Worm (Caenorhabditis elegans) whole organism, young adult: ENCODE measurements around the gene ZK1290.10.

ENCODE experiments used
- B0019.2 ChIP-seq: fragments of 200-800 bp; sonication (Bioruptor generic); conservative IDR thresholded peaks from 2 replicates; pipeline ENCODE4 v1.3.6; 2022; ENCODE audit warnings: missing genetic modification reagents, missing genetic modification characterization, missing compliant biosample characterization
- C06A6.2 ChIP-seq: fragments of 200-800 bp; sonication (Bioruptor generic); conservative IDR thresholded peaks from 2 replicates; pipeline ENCODE4 v1.3.6; 2022; ENCODE audit warnings: missing genetic modification characterization, missing compliant biosample characterization
- C17E4.6 ChIP-seq: fragments of 200-800 bp; sonication (Bioruptor generic); IDR thresholded peaks from 2 replicates; pipeline ENCODE4 v1.3.6; 2022; ENCODE audit warnings: missing genetic modification reagents, missing genetic modification characterization, missing compliant biosample characterization
- F23B12.7 ChIP-seq: sonication (generic microtip); optimal IDR thresholded peaks from 2 replicates; lab custom pipeline; 2017; ENCODE audit warnings: missing genetic modification characterization, mild to moderate bottlenecking, missing compliant biosample characterization, antibody characterized with exemption, moderate library complexity; ENCODE audit not compliant: insufficient read depth
- F39B2.1 ChIP-seq: fragments of 200-800 bp; sonication (Bioruptor generic); IDR thresholded peaks from 2 replicates; pipeline ENCODE4 v1.3.6; 2022; ENCODE audit warnings: missing genetic modification reagents, missing genetic modification characterization, missing compliant biosample characterization
- F57C9.4 ChIP-seq: sonication (generic microtip); optimal IDR thresholded peaks from 2 replicates; lab custom pipeline; 2017; ENCODE audit warnings: mild to moderate bottlenecking, missing genetic modification characterization, missing compliant biosample characterization
- K11D2.4 ChIP-seq: fragments of 200-800 bp; sonication (Bioruptor generic); IDR thresholded peaks from 2 replicates; pipeline ENCODE4 v1.3.6; 2022; ENCODE audit warnings: missing genetic modification reagents, missing genetic modification characterization, missing compliant biosample characterization
- K12H6.12 ChIP-seq: fragments of 200-800 bp; sonication (Bioruptor generic); optimal IDR thresholded peaks from 2 replicates; lab custom pipeline; 2018; ENCODE audit warnings: mild to moderate bottlenecking, missing genetic modification characterization, missing compliant biosample characterization
- Y95B8A.8 ChIP-seq: fragments of 200-800 bp; sonication (Bioruptor generic); IDR thresholded peaks from 2 replicates; pipeline ENCODE4 v1.3.6; 2022; ENCODE audit warnings: missing genetic modification reagents, missing genetic modification characterization, missing compliant biosample characterization
- ama-1 ChIP-seq, 3 experiments: fragments of 150-350 bp in 1 of 3; sonication (generic microtip) in 2 of 3; optimal IDR thresholded peaks; 2 replicates each; lab custom pipeline; 2014 to 2018; ENCODE audit warnings: missing biosample characterization in 2 of 3, missing genetic modification characterization in 2 of 3, missing genetic modification reagents in 2 of 3
- aptf-3 ChIP-seq: fragments of 200-800 bp; sonication (Bioruptor generic); IDR thresholded peaks from 2 replicates; pipeline ENCODE4 v1.3.6; 2022; ENCODE audit warnings: missing genetic modification characterization, missing compliant biosample characterization
- attf-3 ChIP-seq: fragments of 200-800 bp; sonication (Bioruptor generic); conservative IDR thresholded peaks from 2 replicates; pipeline ENCODE4 v1.3.6; 2022; ENCODE audit warnings: missing genetic modification reagents, missing genetic modification characterization, missing compliant biosample characterization
- attf-6 ChIP-seq: fragments of 200-800 bp; sonication (Bioruptor generic); IDR thresholded peaks from 2 replicates; pipeline ENCODE4 v1.3.6; 2022; ENCODE audit warnings: missing genetic modification reagents, missing genetic modification characterization, missing compliant biosample characterization
- bed-1 ChIP-seq: fragments of 200-800 bp; sonication (Bioruptor generic); IDR thresholded peaks from 2 replicates; pipeline ENCODE4 v1.3.6; 2022; ENCODE audit warnings: missing genetic modification reagents, missing genetic modification characterization, missing compliant biosample characterization
- bed-2 ChIP-seq: fragments of 200-800 bp; sonication (Bioruptor generic); IDR thresholded peaks from 2 replicates; pipeline ENCODE4 v1.3.6; 2022; ENCODE audit warnings: missing genetic modification reagents, missing genetic modification characterization, missing compliant biosample characterization
- cebp-1 ChIP-seq, 2 experiments: fragments of 200-800 bp in 1 of 2; sonication (Bioruptor generic) in 1 of 2; sonication (generic microtip) in 1 of 2; IDR thresholded peaks in 1 of 2; optimal IDR thresholded peaks in 1 of 2; 2 replicates each; pipeline versions ENCODE4 v1.3.6 to Lab custom; 2017 to 2022; ENCODE audit warnings: missing compliant biosample characterization in 2 of 2, missing genetic modification characterization in 2 of 2, mild to moderate bottlenecking in 1 of 2, missing genetic modification reagents in 1 of 2, moderate library complexity in 1 of 2
- cebp-2 ChIP-seq: fragments of 200-800 bp; sonication (Bioruptor generic); IDR thresholded peaks from 2 replicates; pipeline ENCODE4 v1.3.6; 2022; ENCODE audit warnings: missing genetic modification characterization, missing compliant biosample characterization
- ceh-58 ChIP-seq: fragments of 200-800 bp; sonication (Bioruptor generic); IDR thresholded peaks from 2 replicates; pipeline ENCODE4 v1.3.6; 2022; ENCODE audit warnings: missing genetic modification characterization, missing compliant biosample characterization
- efl-1 ChIP-seq: fragments of 150-350 bp; optimal IDR thresholded peaks from 2 replicates; lab custom pipeline; 2014; ENCODE audit warnings: missing biosample characterization, missing genetic modification reagents, missing genetic modification characterization
- egl-18 ChIP-seq: fragments of 200-800 bp; sonication (Bioruptor generic); IDR thresholded peaks from 2 replicates; pipeline ENCODE4 v1.3.6; 2022; ENCODE audit warnings: missing genetic modification reagents, missing genetic modification characterization, missing compliant biosample characterization
- egrh-3 ChIP-seq: fragments of 200-800 bp; sonication (Bioruptor generic); IDR thresholded peaks from 2 replicates; pipeline ENCODE4 v1.3.6; 2022; ENCODE audit warnings: missing genetic modification reagents, missing genetic modification characterization, missing compliant biosample characterization
- fkh-3 ChIP-seq: sonication (generic microtip); optimal IDR thresholded peaks from 2 replicates; lab custom pipeline; 2016; ENCODE audit warnings: mild to moderate bottlenecking, missing genetic modification characterization, missing compliant biosample characterization
- gei-17 ChIP-seq: fragments of 200-800 bp; sonication (Bioruptor generic); optimal IDR thresholded peaks from 2 replicates; lab custom pipeline; 2018; ENCODE audit warnings: mild to moderate bottlenecking, missing genetic modification characterization, missing compliant biosample characterization
- hlh-26 ChIP-seq: fragments of 200-800 bp; sonication (Bioruptor generic); conservative IDR thresholded peaks from 2 replicates; pipeline ENCODE4 v1.3.6; 2022; ENCODE audit warnings: missing genetic modification reagents, missing genetic modification characterization, missing compliant biosample characterization
- hsf-1 ChIP-seq: fragments of 200-800 bp; sonication (Bioruptor generic); IDR thresholded peaks from 2 replicates; pipeline ENCODE4 v1.3.6; 2022; ENCODE audit warnings: missing genetic modification reagents, missing genetic modification characterization, missing compliant biosample characterization
- let-526 ChIP-seq: fragments of 200-800 bp; sonication (Bioruptor generic); IDR thresholded peaks from 2 replicates; pipeline ENCODE4 v1.3.6; 2022; ENCODE audit warnings: missing genetic modification reagents, missing genetic modification characterization, missing compliant biosample characterization
- let-607 ChIP-seq, 2 experiments: fragments of 200-800 bp in 1 of 2; sonication (Bioruptor generic) in 1 of 2; sonication (generic microtip) in 1 of 2; optimal IDR thresholded peaks; 2 replicates each; lab custom pipeline; 2016 to 2018; ENCODE audit warnings: mild to moderate bottlenecking in 2 of 2, missing compliant biosample characterization in 2 of 2, missing genetic modification characterization in 2 of 2, moderate library complexity in 2 of 2, missing genotype in 1 of 2
- madf-3 ChIP-seq: fragments of 200-800 bp; sonication (Bioruptor generic); IDR thresholded peaks from 2 replicates; pipeline ENCODE4 v1.3.6; 2022; ENCODE audit warnings: missing genetic modification reagents, missing genetic modification characterization, missing compliant biosample characterization
- nfya-2 ChIP-seq: fragments of 200-800 bp; sonication (Bioruptor generic); IDR thresholded peaks from 2 replicates; pipeline ENCODE4 v1.3.6; 2022; ENCODE audit warnings: missing genetic modification reagents, missing genetic modification characterization, missing compliant biosample characterization
- nfyb-1 ChIP-seq: fragments of 200-800 bp; sonication (Bioruptor generic); IDR thresholded peaks from 2 replicates; pipeline ENCODE4 v1.3.6; 2022; ENCODE audit warnings: missing genetic modification reagents, missing genetic modification characterization, missing compliant biosample characterization
- nhr-27 ChIP-seq: fragments of 200-800 bp; sonication (Bioruptor generic); optimal IDR thresholded peaks from 2 replicates; lab custom pipeline; 2018; ENCODE audit warnings: mild to moderate bottlenecking, missing genetic modification characterization, moderate library complexity, missing compliant biosample characterization
- rec-8 ChIP-seq, 2 experiments: sonication (generic microtip); optimal IDR thresholded peaks; 2 replicates each; lab custom pipeline; 2016; ENCODE audit warnings: mild to moderate bottlenecking in 2 of 2, missing genetic modification characterization in 2 of 2, missing genetic modification reagents in 2 of 2, missing genotype in 2 of 2, missing biosample characterization in 1 of 2, missing compliant biosample characterization in 1 of 2, moderate library complexity in 1 of 2
- snpc-1.3 ChIP-seq: sonication (generic microtip); optimal IDR thresholded peaks from 2 replicates; lab custom pipeline; 2017; ENCODE audit warnings: missing genetic modification characterization, mild to moderate bottlenecking, missing compliant biosample characterization, antibody characterized with exemption, moderate library complexity, missing genotype, missing genetic modification reagents; ENCODE audit not compliant: insufficient read depth
- snpc-3.4 ChIP-seq: sonication (generic microtip); optimal IDR thresholded peaks from 2 replicates; lab custom pipeline; 2017; ENCODE audit warnings: missing genetic modification characterization, mild to moderate bottlenecking, missing compliant biosample characterization, antibody characterized with exemption, moderate library complexity, missing genotype, missing genetic modification reagents
- tbp1 ChIP-seq: fragments of 200-800 bp; sonication (Bioruptor generic); optimal IDR thresholded peaks from 2 replicates; lab custom pipeline; 2018; ENCODE audit warnings: mild to moderate bottlenecking, missing genetic modification characterization, missing compliant biosample characterization
- tbx-9 ChIP-seq: sonication (generic microtip); optimal IDR thresholded peaks from 2 replicates; lab custom pipeline; 2016; ENCODE audit warnings: borderline replicate concordance, missing genetic modification characterization, inconsistent platforms, missing compliant biosample characterization
- tlf-1 ChIP-seq: fragments of 200-800 bp; sonication (Bioruptor generic); optimal IDR thresholded peaks from 2 replicates; lab custom pipeline; 2018; ENCODE audit warnings: mild to moderate bottlenecking, missing genetic modification characterization, missing compliant biosample characterization
- zfh-2 ChIP-seq: fragments of 200-800 bp; sonication (Bioruptor generic); conservative IDR thresholded peaks from 2 replicates; pipeline ENCODE4 v1.3.6; 2022; ENCODE audit warnings: missing genetic modification reagents, missing genetic modification characterization, missing compliant biosample characterization
- ztf-22 ChIP-seq: fragments of 200-800 bp; sonication (Bioruptor generic); optimal IDR thresholded peaks from 2 replicates; lab custom pipeline; 2018; ENCODE audit warnings: mild to moderate bottlenecking, missing genetic modification characterization, moderate library complexity, missing compliant biosample characterization
- ztf-28 ChIP-seq: fragments of 200-800 bp; sonication (Bioruptor generic); IDR thresholded peaks from 2 replicates; pipeline ENCODE4 v1.3.6; 2022; ENCODE audit warnings: missing genetic modification reagents, missing genetic modification characterization, missing compliant biosample characterization
- ztf-6 ChIP-seq: fragments of 200-800 bp; sonication (Bioruptor generic); IDR thresholded peaks from 2 replicates; pipeline ENCODE4 v1.3.6; 2022; ENCODE audit warnings: missing genetic modification reagents, missing genetic modification characterization, missing compliant biosample characterization

The ZK1290.10 gene

ce11 chrII:7562616-7563015, 8.9 kb upstream of the ZK1290.10 start:
- TF ChIP-seq tbp1 (GFP tag; lab: Kevin White, UChicago) = no peak
- no peak for TF ChIP-seq zfh-2

- TF ChIP-seq ztf-6 (GFP tag; lab: Robert Waterston, UW) (no peak), C17E4.6 (no peak), madf-3 (GFP tag; lab: Robert Waterston, UW) (no peak), K12H6.12 (tag; lab: Kevin White, UChicago) (no peak), let-607 (tag; optimal IDR thresholded peaks at IDR 0.05; lab: Kevin White, UChicago) (no peak), C06A6.2 (GFP tag; lab: Robert Waterston, UW) (no peak), K11D2.4 (GFP tag; lab: Robert Waterston, UW) (no peak), bed-2 (GFP tag; lab: Robert Waterston, UW) (no peak), cebp-2 (GFP tag; lab: Robert Waterston, UW) (no peak), ztf-22 (no peak), nfya-2 (GFP tag; lab: Robert Waterston, UW) (no peak), tlf-1 (GFP tag; lab: Kevin White, UChicago) (no peak), attf-6 (no peak), F23B12.7 (tag; lab: Kevin White, UChicago) (no peak), B0019.2 (no peak), nfyb-1 (GFP tag; lab: Robert Waterston, UW) (no peak), rec-8 (tag; optimal IDR thresholded peaks at IDR 0.05; lab: Kevin White, UChicago) (no peak)
Observed at ce11 chrII:7561494-7561893, 7.8 kb upstream of the ZK1290.10 start, which contains the start of the genes ZK1290.11 and ZK1290.1. Gene ZK1290.11 (minus strand): TSS chrII:7561594. Gene ZK1290.1 (plus strand): TSS chrII:7561764.

- TF ChIP-seq snpc-3.4 (tag; lab: Kevin White, UChicago) = no peak
- TF ChIP-seq attf-3 (GFP tag; lab: Robert Waterston, UW) = no peak
- TF ChIP-seq K12H6.12 (tag; lab: Kevin White, UChicago) = no peak
- no peak for TF ChIP-seq nhr-27
- TF ChIP-seq cebp-1 (GFP tag; IDR thresholded peaks at IDR 0.05; lab: Robert Waterston, UW) = no peak
- no peak for TF ChIP-seq cebp-1 (tag; optimal IDR thresholded peaks at IDR 0.05; lab: Kevin White, UChicago)
- TF ChIP-seq let-607 (tag; optimal IDR thresholded peaks at IDR 0.05; lab: Kevin White, UChicago) = no peak
- no peak for TF ChIP-seq C06A6.2 (GFP tag; lab: Robert Waterston, UW)
- no peak for TF ChIP-seq tbp1 (GFP tag; lab: Kevin White, UChicago)
- no peak for TF ChIP-seq ceh-58 (GFP tag; lab: Robert Waterston, UW)
- TF ChIP-seq tlf-1 (GFP tag; lab: Kevin White, UChicago) = no peak
- TF ChIP-seq, all 124 proteins: peak for 0
Observed at ce11 chrII:7560844-7561243, 7.1 kb upstream of the ZK1290.10 start.

ce11 chrII:7558864-7559263, 5.2 kb upstream of the ZK1290.10 start:
- TF ChIP-seq tbx-9 (tag; lab: Kevin White, UChicago) = no peak
- TF ChIP-seq fkh-3 (tag; lab: Kevin White, UChicago) = no peak
- no peak for TF ChIP-seq snpc-1.3 (tag; lab: Kevin White, UChicago)
- no peak for TF ChIP-seq ama-1 (optimal IDR thresholded peaks at IDR 0.05; lab: Kevin White, UChicago)
- no peak for TF ChIP-seq ama-1 (GFP tag; optimal IDR thresholded peaks at IDR 0.05; lab: Kevin White, UChicago)
- TF ChIP-seq egl-18 (GFP tag; lab: Robert Waterston, UW) = no peak
- TF ChIP-seq C06A6.2 (GFP tag; lab: Robert Waterston, UW) = no peak
- TF ChIP-seq F57C9.4 (tag; lab: Kevin White, UChicago) = no peak
- TF ChIP-seq hlh-26 = no peak
- no peak for TF ChIP-seq hsf-1
- no peak for TF ChIP-seq nfyb-1 (GFP tag; lab: Robert Waterston, UW)
- no peak for TF ChIP-seq gei-17
- TF ChIP-seq ztf-28 (GFP tag; lab: Robert Waterston, UW) = no peak
- no peak for TF ChIP-seq bed-1 (GFP tag; lab: Robert Waterston, UW)
- no peak for TF ChIP-seq aptf-3 (GFP tag; lab: Robert Waterston, UW)
- no peak for TF ChIP-seq let-526 (GFP tag; lab: Robert Waterston, UW)
- TF ChIP-seq efl-1 (GFP tag; lab: Kevin White, UChicago) = no peak
- no peak for TF ChIP-seq F39B2.1 (GFP tag; lab: Robert Waterston, UW)
- no peak for TF ChIP-seq Y95B8A.8
- TF ChIP-seq egrh-3 (GFP tag; lab: Robert Waterston, UW) = no peak
- TF ChIP-seq attf-3 (GFP tag; lab: Robert Waterston, UW) = no peak
